Fruit fly (Drosophila melanogaster) whole organism, prepupa: ENCODE measurements around the gene CG11417.

Source experiments
- CG11762 ChIP-seq: fragments of 200-800 bp; sonication (Bioruptor generic); optimal IDR thresholded peaks from 3 replicates; lab custom pipeline; 2016; ENCODE audit warnings: missing biosample characterization, missing genetic modification characterization; ENCODE audit not compliant: insufficient read depth
- CG31627 ChIP-seq: fragments of 200-800 bp; sonication (Bioruptor generic); optimal IDR thresholded peaks from 3 replicates; lab custom pipeline; 2016; ENCODE audit warnings: missing biosample characterization, missing genetic modification characterization
- CG34406 ChIP-seq: fragments of 200-800 bp; sonication (Bioruptor generic); optimal IDR thresholded peaks from 3 replicates; lab custom pipeline; 2016; ENCODE audit warnings: missing biosample characterization, missing genetic modification characterization
- CG6276 ChIP-seq: fragments of 200-800 bp; sonication (Bioruptor generic); optimal IDR thresholded peaks from 2 replicates; lab custom pipeline; 2017; ENCODE audit warnings: missing biosample characterization, mild to moderate bottlenecking, missing genetic modification characterization
- CG6792 ChIP-seq: fragments of 200-800 bp; sonication (Bioruptor generic); optimal IDR thresholded peaks from 3 replicates; lab custom pipeline; 2016; ENCODE audit warnings: missing biosample characterization, missing genetic modification characterization
- CG8319 ChIP-seq: fragments of 200-800 bp; sonication (Bioruptor generic); optimal IDR thresholded peaks from 3 replicates; lab custom pipeline; 2016; ENCODE audit warnings: missing biosample characterization, missing genetic modification characterization
- Ets96B ChIP-seq: fragments of 200-800 bp; optimal IDR thresholded peaks from 2 replicates; lab custom pipeline; 2019; ENCODE audit warnings: missing biosample characterization, mild to moderate bottlenecking, missing genetic modification characterization, moderate library complexity
- Gug ChIP-seq: fragments of 200-800 bp; sonication (Bioruptor generic); IDR thresholded peaks from 2 replicates; pipeline ENCODE4 v1.3.6; 2022; ENCODE audit warnings: missing biosample characterization, missing genetic modification characterization
- Lpt ChIP-seq: fragments of 200-800 bp; sonication (Bioruptor generic); optimal IDR thresholded peaks from 3 replicates; lab custom pipeline; 2016; ENCODE audit warnings: missing biosample characterization, missing genetic modification characterization
- Smox ChIP-seq: fragments of 200-800 bp; sonication (Bioruptor generic); optimal IDR thresholded peaks from 3 replicates; lab custom pipeline; 2016; ENCODE audit warnings: missing biosample characterization, missing genetic modification characterization
- Sox14 ChIP-seq: fragments of 200-800 bp; sonication (Bioruptor generic); optimal IDR thresholded peaks from 3 replicates; lab custom pipeline; 2016; ENCODE audit warnings: missing biosample characterization, missing genetic modification characterization
- cyc ChIP-seq: fragments of 200-800 bp; sonication (Bioruptor generic); optimal IDR thresholded peaks from 3 replicates; lab custom pipeline; 2016; ENCODE audit warnings: missing biosample characterization, missing genetic modification characterization
- lz ChIP-seq: fragments of 200-800 bp; sonication (Bioruptor generic); optimal IDR thresholded peaks from 3 replicates; lab custom pipeline; 2016; ENCODE audit warnings: missing biosample characterization, missing genetic modification characterization
- spab ChIP-seq: fragments of 200-800 bp; sonication (Bioruptor generic); optimal IDR thresholded peaks from 2 replicates; lab custom pipeline; 2017; ENCODE audit warnings: missing biosample characterization, mild to moderate bottlenecking, missing genetic modification characterization, missing genetic modification reagents

DNA sequence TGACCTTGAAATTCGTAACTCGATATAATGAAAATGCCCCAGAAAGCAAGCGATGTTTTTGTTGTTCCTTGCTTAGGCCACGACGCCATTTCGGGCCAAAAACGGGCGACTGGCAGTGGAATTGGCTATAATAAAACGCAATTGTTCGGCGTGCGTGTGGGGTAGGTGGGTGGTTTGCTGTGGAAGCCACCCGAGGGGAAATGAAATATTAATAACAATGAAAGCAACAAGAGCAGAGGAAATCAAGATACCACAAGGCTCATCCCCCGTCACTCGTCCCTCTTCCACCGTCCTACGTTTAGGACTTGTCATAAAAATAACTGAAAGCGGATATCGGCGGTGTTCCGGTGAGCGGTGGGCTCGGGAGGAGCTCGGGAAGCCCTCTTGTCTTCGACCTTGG is 52.0 kb downstream of the CG11417 start:
- TF ChIP-seq cyc (GFP tag; lab: Kevin White, UChicago) (no peak), CG11762 (GFP tag; lab: Kevin White, UChicago) (no peak), CG6276 (no peak), Smox (GFP tag; lab: Kevin White, UChicago) (no peak), CG31627 (GFP tag; lab: Kevin White, UChicago) (no peak), Gug (no peak), spab (GFP tag; lab: Kevin White, UChicago) (no peak), Lpt (GFP tag; lab: Kevin White, UChicago) (no peak), Ets96B (tag; lab: Kevin White, UChicago) (no peak), CG34406 (no peak), Sox14 (no peak), lz (GFP tag; lab: Kevin White, UChicago) (no peak), CG6792 (GFP tag; lab: Kevin White, UChicago) (no peak), CG8319 (GFP tag; lab: Kevin White, UChicago) (no peak)
